Worm (Caenorhabditis elegans) whole organism, L1 larva: Measurements from ENCODE around the gene clh-3.

Experiments
- C04F5.9 ChIP-seq: sonication (generic microtip); optimal IDR thresholded peaks from 2 replicates; lab custom pipeline; 2016; ENCODE audit warnings: missing genetic modification characterization, missing compliant biosample characterization
- C34B4.2 ChIP-seq: sonication (generic microtip); optimal IDR thresholded peaks from 2 replicates; lab custom pipeline; 2017; ENCODE audit warnings: mild to moderate bottlenecking, missing genetic modification characterization, missing compliant biosample characterization
- aly-2 ChIP-seq: fragments of 150-350 bp; optimal IDR thresholded peaks from 2 replicates; lab custom pipeline; 2014; ENCODE audit warnings: missing biosample characterization, missing genetic modification characterization
- ama-1 ChIP-seq: fragments of 150-350 bp; optimal IDR thresholded peaks from 2 replicates; lab custom pipeline; 2014
- ceh-63 ChIP-seq: fragments of 200-800 bp; sonication (Bioruptor generic); optimal IDR thresholded peaks from 2 replicates; lab custom pipeline; 2018; ENCODE audit warnings: mild to moderate bottlenecking, missing genetic modification characterization, missing compliant biosample characterization
- ceh-8 ChIP-seq: fragments of 200-800 bp; sonication (Bioruptor generic); optimal IDR thresholded peaks from 2 replicates; lab custom pipeline; 2018; ENCODE audit warnings: mild to moderate bottlenecking, missing genetic modification characterization, moderate library complexity, missing compliant biosample characterization
- ceh-82 ChIP-seq, 3 experiments: fragments of 150-350 bp in 1 of 3; sonication (generic microtip) in 2 of 3; optimal IDR thresholded peaks; 2 replicates each; lab custom pipeline; 2014 to 2017; ENCODE audit warnings: missing biosample characterization in 3 of 3, missing genetic modification characterization in 3 of 3
- ceh-90 ChIP-seq: sonication (generic microtip); optimal IDR thresholded peaks from 2 replicates; lab custom pipeline; 2016; ENCODE audit warnings: missing genetic modification characterization, missing compliant biosample characterization
- ces-1 ChIP-seq: fragments of 150-350 bp; optimal IDR thresholded peaks from 2 replicates; lab custom pipeline; 2014; ENCODE audit warnings: missing biosample characterization, missing genetic modification reagents, missing genetic modification characterization
- dpl-1 ChIP-seq, 3 experiments: fragments of 150-350 bp in 2 of 3; sonication (generic microtip) in 1 of 3; optimal IDR thresholded peaks; 2 replicates each; lab custom pipeline; 2014 to 2017; ENCODE audit warnings: missing biosample characterization in 3 of 3, missing genetic modification characterization in 3 of 3, missing genetic modification reagents in 3 of 3
- dsc-1 ChIP-seq: sonication (generic microtip); optimal IDR thresholded peaks from 2 replicates; lab custom pipeline; 2016; ENCODE audit warnings: mild to moderate bottlenecking, missing genetic modification characterization, missing compliant biosample characterization
- efl-3 ChIP-seq: fragments of 200-800 bp; sonication (Bioruptor generic); optimal IDR thresholded peaks from 2 replicates; lab custom pipeline; 2018; ENCODE audit warnings: mild to moderate bottlenecking, missing genetic modification characterization, missing compliant biosample characterization
- egl-13 ChIP-seq: sonication (generic microtip); optimal IDR thresholded peaks from 2 replicates; lab custom pipeline; 2016; ENCODE audit warnings: missing genotype, missing genetic modification reagents, missing genetic modification characterization, missing compliant biosample characterization
- egl-27 ChIP-seq, 2 experiments: fragments of 150-350 bp in 1 of 2; sonication (generic microtip); optimal IDR thresholded peaks; 3 replicates each; lab custom pipeline; 2017 to 2018; ENCODE audit warnings: missing biosample characterization in 2 of 2, missing genetic modification characterization in 2 of 2, missing genetic modification reagents in 2 of 2
- elt-2 ChIP-seq: sonication (generic microtip); optimal IDR thresholded peaks from 2 replicates; lab custom pipeline; 2016; ENCODE audit warnings: missing genetic modification characterization, mild to moderate bottlenecking, inconsistent platforms, missing compliant biosample characterization, missing genetic modification reagents
- elt-3 ChIP-seq, 6 experiments: fragments of 150-350 bp in 1 of 6; sonication (generic microtip); optimal IDR thresholded peaks; 2 replicates each; lab custom pipeline; 2017 to 2018; ENCODE audit warnings: missing biosample characterization in 6 of 6, missing genetic modification characterization in 6 of 6, inconsistent platforms in 1 of 6
- ets-5 ChIP-seq: fragments of 200-800 bp; sonication (Bioruptor generic); IDR thresholded peaks from 2 replicates; pipeline ENCODE4 v1.3.6; 2022; ENCODE audit warnings: missing genetic modification characterization, missing compliant biosample characterization
- fkh-4 ChIP-seq: sonication (generic microtip); optimal IDR thresholded peaks from 2 replicates; lab custom pipeline; 2016; ENCODE audit warnings: missing compliant biosample characterization, missing genetic modification characterization, borderline replicate concordance
- fkh-8 ChIP-seq: sonication (generic microtip); optimal IDR thresholded peaks from 2 replicates; lab custom pipeline; 2016; ENCODE audit warnings: mild to moderate bottlenecking, missing genetic modification characterization, missing compliant biosample characterization
- fos-1 ChIP-seq: fragments of 150-350 bp; optimal IDR thresholded peaks from 2 replicates; lab custom pipeline; 2014; ENCODE audit warnings: missing biosample characterization, missing genetic modification characterization
- grh-1 ChIP-seq: fragments of 200-800 bp; sonication (Bioruptor generic); IDR thresholded peaks from 2 replicates; pipeline ENCODE4 v1.3.6; 2022; ENCODE audit warnings: missing genetic modification reagents, missing genetic modification characterization, missing compliant biosample characterization
- hlh-17 ChIP-seq: fragments of 200-800 bp; sonication (Bioruptor generic); optimal IDR thresholded peaks from 2 replicates; lab custom pipeline; 2018; ENCODE audit warnings: missing genetic modification characterization, mild to moderate bottlenecking, missing compliant biosample characterization, moderate library complexity, borderline replicate concordance
- isw-1 ChIP-seq: fragments of 200-800 bp; sonication (Bioruptor generic); IDR thresholded peaks from 2 replicates; pipeline ENCODE4 v1.3.6; 2022; ENCODE audit warnings: missing genetic modification characterization, missing compliant biosample characterization
- lin-13 ChIP-seq: fragments of 150-350 bp; optimal IDR thresholded peaks from 2 replicates; lab custom pipeline; 2014; ENCODE audit warnings: missing biosample characterization, missing genetic modification reagents, missing genetic modification characterization
- lin-14 ChIP-seq: fragments of 200-800 bp; sonication (Bioruptor generic); optimal IDR thresholded peaks from 2 replicates; lab custom pipeline; 2018; ENCODE audit warnings: mild to moderate bottlenecking, missing genetic modification characterization, moderate library complexity, missing compliant biosample characterization
- lin-15B ChIP-seq: fragments of 150-350 bp; sonication (generic microtip); optimal IDR thresholded peaks from 3 replicates; lab custom pipeline; 2014; ENCODE audit warnings: missing biosample characterization, missing genetic modification characterization
- lir-3 ChIP-seq: sonication (generic microtip); optimal IDR thresholded peaks from 2 replicates; lab custom pipeline; 2016; ENCODE audit warnings: mild to moderate bottlenecking, missing genetic modification characterization, moderate library complexity, missing compliant biosample characterization; ENCODE audit not compliant: poor library complexity
- lsy-2 ChIP-seq, 2 experiments: fragments of 150-350 bp; optimal IDR thresholded peaks; 2 replicates each; lab custom pipeline; 2014; ENCODE audit warnings: missing biosample characterization in 2 of 2, missing genetic modification characterization in 2 of 2
- mdl-1 ChIP-seq, 2 experiments: fragments of 150-350 bp; optimal IDR thresholded peaks; 2 replicates each; lab custom pipeline; 2014 to 2017; ENCODE audit warnings: missing biosample characterization in 2 of 2, missing genetic modification characterization in 2 of 2, inconsistent platforms in 1 of 2
- mef-2 ChIP-seq: fragments of 150-350 bp; optimal IDR thresholded peaks from 2 replicates; lab custom pipeline; 2014; ENCODE audit warnings: missing biosample characterization, missing genetic modification characterization
- nhr-12 ChIP-seq: sonication (generic microtip); optimal IDR thresholded peaks from 2 replicates; lab custom pipeline; 2017; ENCODE audit warnings: missing biosample characterization, missing genetic modification characterization
- nhr-19 ChIP-seq: fragments of 200-800 bp; sonication (Bioruptor generic); conservative IDR thresholded peaks from 2 replicates; pipeline ENCODE4 v1.3.6; 2022; ENCODE audit warnings: missing genetic modification characterization, missing compliant biosample characterization
- nhr-20 ChIP-seq: sonication (generic microtip); optimal IDR thresholded peaks from 2 replicates; lab custom pipeline; 2016; ENCODE audit warnings: mild to moderate bottlenecking, missing genetic modification characterization, missing compliant biosample characterization
- nhr-237 ChIP-seq: fragments of 150-350 bp; optimal IDR thresholded peaks from 2 replicates; lab custom pipeline; 2014; ENCODE audit warnings: missing biosample characterization, missing genetic modification characterization
- nhr-28 ChIP-seq: fragments of 150-350 bp; optimal IDR thresholded peaks from 2 replicates; lab custom pipeline; 2014; ENCODE audit warnings: missing biosample characterization, missing genetic modification characterization
- nhr-85 ChIP-seq: sonication (generic microtip); peaks from one replicate; lab custom pipeline; 2016; ENCODE audit warnings: missing genetic modification characterization, inconsistent platforms, missing compliant biosample characterization
- nhr-90 ChIP-seq: sonication (generic microtip); optimal IDR thresholded peaks from 2 replicates; lab custom pipeline; 2016; ENCODE audit warnings: mild to moderate bottlenecking, missing genetic modification characterization, missing compliant biosample characterization; ENCODE audit not compliant: poor library complexity
- pax-3 ChIP-seq: fragments of 200-800 bp; sonication (Bioruptor generic); optimal IDR thresholded peaks from 2 replicates; lab custom pipeline; 2018; ENCODE audit warnings: mild to moderate bottlenecking, missing genetic modification characterization, moderate library complexity, missing compliant biosample characterization
- skn-1 ChIP-seq: fragments of 150-350 bp; optimal IDR thresholded peaks from 2 replicates; lab custom pipeline; 2014; ENCODE audit warnings: missing biosample characterization, missing genetic modification characterization
- snu-23 ChIP-seq: sonication (generic microtip); optimal IDR thresholded peaks from 2 replicates; lab custom pipeline; 2016; ENCODE audit warnings: missing genetic modification characterization, missing compliant biosample characterization
- swsn-7 ChIP-seq: sonication (generic microtip); optimal IDR thresholded peaks from 2 replicates; lab custom pipeline; 2016; ENCODE audit warnings: missing genetic modification characterization, missing compliant biosample characterization
- tbx-2 ChIP-seq: sonication (generic microtip); optimal IDR thresholded peaks from 2 replicates; lab custom pipeline; 2016; ENCODE audit warnings: missing genetic modification characterization, missing compliant biosample characterization
- tlp-1 ChIP-seq: fragments of 150-350 bp; optimal IDR thresholded peaks from 2 replicates; lab custom pipeline; 2014; ENCODE audit warnings: missing biosample characterization, missing genetic modification characterization
- unc-130 ChIP-seq: fragments of 150-350 bp; optimal IDR thresholded peaks from 2 replicates; lab custom pipeline; 2017; ENCODE audit warnings: missing biosample characterization, missing genetic modification characterization, inconsistent platforms
- unc-30 ChIP-seq: sonication (generic microtip); optimal IDR thresholded peaks from 2 replicates; lab custom pipeline; 2017; ENCODE audit warnings: missing biosample characterization, missing genetic modification characterization
- unc-62 ChIP-seq: fragments of 150-350 bp; optimal IDR thresholded peaks from 2 replicates; lab custom pipeline; 2014; ENCODE audit warnings: missing biosample characterization, missing genetic modification reagents, missing genetic modification characterization
- unc-86 ChIP-seq: sonication (generic microtip); optimal IDR thresholded peaks from 2 replicates; lab custom pipeline; 2016; ENCODE audit warnings: missing genetic modification characterization, missing compliant biosample characterization
- xbp-1 ChIP-seq: sonication (generic microtip); optimal IDR thresholded peaks from 2 replicates; lab custom pipeline; 2016; ENCODE audit warnings: missing genetic modification characterization, missing compliant biosample characterization
- zag-1 ChIP-seq: fragments of 150-350 bp; optimal IDR thresholded peaks from 2 replicates; lab custom pipeline; 2014; ENCODE audit warnings: missing biosample characterization, missing genetic modification characterization
- zip-4 ChIP-seq: fragments of 200-800 bp; sonication (Bioruptor generic); optimal IDR thresholded peaks from 2 replicates; lab custom pipeline; 2018; ENCODE audit warnings: mild to moderate bottlenecking, missing genetic modification characterization, moderate library complexity, missing compliant biosample characterization
- ztf-11 ChIP-seq, 2 experiments: sonication (generic microtip); optimal IDR thresholded peaks; 2 replicates each; lab custom pipeline; 2016 to 2017; ENCODE audit warnings: missing genetic modification characterization in 2 of 2, missing biosample characterization in 1 of 2, missing compliant biosample characterization in 1 of 2
- ztf-4 ChIP-seq: fragments of 150-350 bp; optimal IDR thresholded peaks from 2 replicates; lab custom pipeline; 2014; ENCODE audit warnings: missing biosample characterization, missing genetic modification characterization

clh-3 gene

ce11 chrII:7200051-7200599 is 25.6 kb downstream of the clh-3 start, which contains the start of gene pcrg-1 (continued):
- TF ChIP-seq ceh-8 (GFP tag; lab: Kevin White, UChicago) (peak; percentile 72), dpl-1 (GFP tag; optimal IDR thresholded peaks at IDR 0.05; lab: Kevin White, UChicago) (peak; percentile 45 to 59 (median 56)), lsy-2 (tag; optimal IDR thresholded peaks at IDR 0.05; lab: Kevin White, UChicago) (peak; percentile 54 to 81), ztf-11 (tag; optimal IDR thresholded peaks at IDR 0.05; lab: Kevin White, UChicago) (peak in 1 of 2 experiments; percentile 76), nhr-20 (tag; lab: Kevin White, UChicago) (peak; percentile 89), xbp-1 (tag; lab: Kevin White, UChicago) (peak; percentile 76), efl-3 (GFP tag; lab: Kevin White, UChicago) (peak; percentile 61), tbx-2 (peak; percentile 83), C04F5.9 (tag; lab: Kevin White, UChicago) (peak; percentile 59), nhr-28 (tag; lab: Kevin White, UChicago) (no peak), grh-1 (GFP tag; lab: Robert Waterston, UW) (peak; percentile 77), mdl-1 (tag; optimal IDR thresholded peaks at IDR 0.05; lab: Kevin White, UChicago) (peak in 1 of 2 experiments; percentile 77), unc-86 (tag; lab: Kevin White, UChicago) (peak; percentile 57), tlp-1 (no peak), zag-1 (tag; lab: Kevin White, UChicago) (no peak), ama-1 (lab: Kevin White, UChicago) (no peak), fkh-4 (tag; lab: Kevin White, UChicago) (no peak), ceh-82 (tag; optimal IDR thresholded peaks at IDR 0.05; lab: Kevin White, UChicago) (peak; percentile 40 to 76 (median 73)), ceh-90 (tag; lab: Kevin White, UChicago) (no peak), ces-1 (GFP tag; lab: Kevin White, UChicago) (no peak), C34B4.2 (tag; lab: Kevin White, UChicago) (no peak), lin-13 (GFP tag; lab: Kevin White, UChicago) (peak; percentile 64), mef-2 (peak; percentile 23), unc-130 (peak; percentile 24), unc-62 (GFP tag; lab: Kevin White, UChicago) (no peak), pax-3 (tag; lab: Kevin White, UChicago) (peak; percentile 51), egl-27 (tag; optimal IDR thresholded peaks at IDR 0.05; lab: Kevin White, UChicago) (no peak), fos-1 (tag; lab: Kevin White, UChicago) (peak; percentile 57), nhr-19 (GFP tag; lab: Robert Waterston, UW) (peak; percentile 93), egl-13 (tag; lab: Kevin White, UChicago) (peak; percentile 23), swsn-7 (tag; lab: Kevin White, UChicago) (peak; percentile 86), nhr-85 (tag; lab: Kevin White, UChicago) (peak; percentile 92), lir-3 (tag; lab: Kevin White, UChicago) (peak; percentile 85), snu-23 (GFP tag; lab: Kevin White, UChicago) (peak; percentile 82), ceh-63 (peak; percentile 67), elt-3 (tag; optimal IDR thresholded peaks at IDR 0.05; lab: Kevin White, UChicago) (peak in 2 of 6 experiments; percentile 36 to 83), lin-14 (GFP tag; lab: Kevin White, UChicago) (peak; percentile 86), elt-2 (tag; lab: Kevin White, UChicago) (peak; percentile 76), nhr-237 (tag; lab: Kevin White, UChicago) (no peak), lin-15B (tag; lab: Kevin White, UChicago) (no peak), aly-2 (tag; lab: Kevin White, UChicago) (peak; percentile 36), isw-1 (GFP tag; lab: Robert Waterston, UW) (peak; percentile 42), skn-1 (tag; lab: Kevin White, UChicago) (no peak), hlh-17 (GFP tag; lab: Kevin White, UChicago) (no peak), fkh-8 (tag; lab: Kevin White, UChicago) (no peak), zip-4 (GFP tag; lab: Kevin White, UChicago) (peak; percentile 73), ztf-4 (tag; lab: Kevin White, UChicago) (peak; percentile 9), ets-5 (GFP tag; lab: Robert Waterston, UW) (no peak), unc-30 (tag; lab: Kevin White, UChicago) (no peak), nhr-12 (no peak), dsc-1 (tag; lab: Kevin White, UChicago) (peak; percentile 87), nhr-90 (tag; lab: Kevin White, UChicago) (peak; percentile 89)
